Worm (Caenorhabditis elegans) whole organism, young adult: ENCODE results near the gene Y81B9A.4.
A peak's percentile ranks its signal among the peaks of the same experiment; 100 is the strongest.
"Not testable (repeated sequence)": the region's sequence is repeated elsewhere in the genome, so short reads cannot be mapped to it uniquely, and the experiment has no call there.

ENCODE experiments used
- C17E4.6 ChIP-seq: fragments of 200-800 bp; sonication (Bioruptor generic); IDR thresholded peaks from 2 replicates; pipeline ENCODE4 v1.3.6; 2022; ENCODE audit warnings: missing genetic modification reagents, missing genetic modification characterization, missing compliant biosample characterization
- F23B12.7 ChIP-seq: sonication (generic microtip); optimal IDR thresholded peaks from 2 replicates; lab custom pipeline; 2017; ENCODE audit warnings: missing genetic modification characterization, mild to moderate bottlenecking, missing compliant biosample characterization, antibody characterized with exemption, moderate library complexity; ENCODE audit not compliant: insufficient read depth
- F49E8.2 ChIP-seq: sonication (generic microtip); optimal IDR thresholded peaks from 3 replicates; lab custom pipeline; 2017; ENCODE audit warnings: missing genetic modification characterization, mild to moderate bottlenecking, missing compliant biosample characterization, antibody characterized with exemption, moderate library complexity; ENCODE audit not compliant: insufficient read depth
- F55B11.4 ChIP-seq: sonication (generic microtip); optimal IDR thresholded peaks from 2 replicates; lab custom pipeline; 2016; ENCODE audit warnings: missing compliant biosample characterization, missing genetic modification characterization, borderline replicate concordance; ENCODE audit not compliant: insufficient read depth
- T26A5.8 ChIP-seq: sonication (generic microtip); optimal IDR thresholded peaks from 2 replicates; lab custom pipeline; 2016; ENCODE audit warnings: missing genetic modification characterization, missing compliant biosample characterization
- Y53F4B.3 ChIP-seq: fragments of 200-800 bp; sonication (Bioruptor generic); IDR thresholded peaks from 2 replicates; pipeline ENCODE4 v1.3.6; 2022; ENCODE audit warnings: missing genetic modification reagents, missing genetic modification characterization, missing compliant biosample characterization
- Y56A3A.18 ChIP-seq: fragments of 200-800 bp; sonication (Bioruptor generic); IDR thresholded peaks from 2 replicates; pipeline ENCODE4 v1.3.6; 2022; ENCODE audit warnings: missing genetic modification reagents, missing genetic modification characterization, missing compliant biosample characterization
- attf-3 ChIP-seq: fragments of 200-800 bp; sonication (Bioruptor generic); conservative IDR thresholded peaks from 2 replicates; pipeline ENCODE4 v1.3.6; 2022; ENCODE audit warnings: missing genetic modification reagents, missing genetic modification characterization, missing compliant biosample characterization
- bed-2 ChIP-seq: fragments of 200-800 bp; sonication (Bioruptor generic); IDR thresholded peaks from 2 replicates; pipeline ENCODE4 v1.3.6; 2022; ENCODE audit warnings: missing genetic modification reagents, missing genetic modification characterization, missing compliant biosample characterization
- cebp-2 ChIP-seq: fragments of 200-800 bp; sonication (Bioruptor generic); IDR thresholded peaks from 2 replicates; pipeline ENCODE4 v1.3.6; 2022; ENCODE audit warnings: missing genetic modification characterization, missing compliant biosample characterization
- ceh-100 ChIP-seq: fragments of 200-800 bp; sonication (Bioruptor generic); IDR thresholded peaks from 2 replicates; pipeline ENCODE4 v1.3.6; 2022; ENCODE audit warnings: missing genetic modification reagents, missing genetic modification characterization, missing compliant biosample characterization
- ceh-40 ChIP-seq: fragments of 200-800 bp; sonication (Bioruptor generic); IDR thresholded peaks from 2 replicates; pipeline ENCODE4 v1.3.6; 2022; ENCODE audit warnings: missing genetic modification characterization, missing compliant biosample characterization
- die-1 ChIP-seq: sonication (generic microtip); optimal IDR thresholded peaks from 2 replicates; lab custom pipeline; 2016; ENCODE audit warnings: missing genotype, mild to moderate bottlenecking, missing genetic modification characterization, missing compliant biosample characterization
- egl-18 ChIP-seq: fragments of 200-800 bp; sonication (Bioruptor generic); IDR thresholded peaks from 2 replicates; pipeline ENCODE4 v1.3.6; 2022; ENCODE audit warnings: missing genetic modification reagents, missing genetic modification characterization, missing compliant biosample characterization
- fkh-3 ChIP-seq: sonication (generic microtip); optimal IDR thresholded peaks from 2 replicates; lab custom pipeline; 2016; ENCODE audit warnings: mild to moderate bottlenecking, missing genetic modification characterization, missing compliant biosample characterization
- gei-17 ChIP-seq: fragments of 200-800 bp; sonication (Bioruptor generic); optimal IDR thresholded peaks from 2 replicates; lab custom pipeline; 2018; ENCODE audit warnings: mild to moderate bottlenecking, missing genetic modification characterization, missing compliant biosample characterization
- him-1 ChIP-seq: sonication (generic microtip); optimal IDR thresholded peaks from 2 replicates; lab custom pipeline; 2016; ENCODE audit warnings: missing genotype, missing genetic modification reagents, missing genetic modification characterization, missing compliant biosample characterization
- hmg-1.2 ChIP-seq: fragments of 200-800 bp; sonication (Bioruptor generic); IDR thresholded peaks from 2 replicates; pipeline ENCODE4 v1.3.6; 2022; ENCODE audit warnings: missing genetic modification reagents, missing genetic modification characterization, missing compliant biosample characterization
- hsf-1 ChIP-seq: fragments of 200-800 bp; sonication (Bioruptor generic); IDR thresholded peaks from 2 replicates; pipeline ENCODE4 v1.3.6; 2022; ENCODE audit warnings: missing genetic modification reagents, missing genetic modification characterization, missing compliant biosample characterization
- lsl-1 ChIP-seq: fragments of 200-800 bp; sonication (Bioruptor generic); optimal IDR thresholded peaks from 2 replicates; lab custom pipeline; 2018; ENCODE audit warnings: mild to moderate bottlenecking, missing genetic modification characterization, moderate library complexity, missing compliant biosample characterization
- madf-6 ChIP-seq: fragments of 200-800 bp; sonication (Bioruptor generic); IDR thresholded peaks from 2 replicates; pipeline ENCODE4 v1.3.6; 2022; ENCODE audit warnings: missing genetic modification reagents, missing genetic modification characterization, missing compliant biosample characterization
- nfya-1 ChIP-seq: sonication (generic microtip); optimal IDR thresholded peaks from 2 replicates; lab custom pipeline; 2017; ENCODE audit warnings: antibody characterized with exemption, missing compliant biosample characterization, missing genetic modification characterization, borderline replicate concordance; ENCODE audit not compliant: insufficient read depth
- nhr-80 ChIP-seq: sonication (generic microtip); optimal IDR thresholded peaks from 2 replicates; lab custom pipeline; 2016; ENCODE audit warnings: missing genetic modification characterization, missing compliant biosample characterization
- rcor-1 ChIP-seq: fragments of 200-800 bp; sonication (Bioruptor generic); IDR thresholded peaks from 2 replicates; pipeline ENCODE4 v1.3.6; 2022; ENCODE audit warnings: missing genetic modification reagents, missing genetic modification characterization, missing compliant biosample characterization
- rec-8 ChIP-seq, 2 experiments: sonication (generic microtip); optimal IDR thresholded peaks; 2 replicates each; lab custom pipeline; 2016; ENCODE audit warnings: mild to moderate bottlenecking in 2 of 2, missing genetic modification characterization in 2 of 2, missing genetic modification reagents in 2 of 2, missing genotype in 2 of 2, missing biosample characterization in 1 of 2, missing compliant biosample characterization in 1 of 2, moderate library complexity in 1 of 2
- snpc-4 ChIP-seq, 5 experiments: fragments of 150-350 bp in 1 of 5; sonication (generic microtip) in 4 of 5; optimal IDR thresholded peaks; 2 replicates each; lab custom pipeline; 2014 to 2018; ENCODE audit warnings: missing genetic modification characterization in 5 of 5, missing biosample characterization in 3 of 5, antibody characterized with exemption in 2 of 5, mild to moderate bottlenecking in 2 of 5, missing compliant biosample characterization in 2 of 5, missing genotype in 2 of 5, moderate library complexity in 2 of 5, missing genetic modification reagents in 1 of 5
- sptf-2 ChIP-seq: fragments of 200-800 bp; sonication (Bioruptor generic); optimal IDR thresholded peaks from 2 replicates; lab custom pipeline; 2018; ENCODE audit warnings: mild to moderate bottlenecking, missing genetic modification characterization, missing compliant biosample characterization

The Y81B9A.4 gene

DNA sequence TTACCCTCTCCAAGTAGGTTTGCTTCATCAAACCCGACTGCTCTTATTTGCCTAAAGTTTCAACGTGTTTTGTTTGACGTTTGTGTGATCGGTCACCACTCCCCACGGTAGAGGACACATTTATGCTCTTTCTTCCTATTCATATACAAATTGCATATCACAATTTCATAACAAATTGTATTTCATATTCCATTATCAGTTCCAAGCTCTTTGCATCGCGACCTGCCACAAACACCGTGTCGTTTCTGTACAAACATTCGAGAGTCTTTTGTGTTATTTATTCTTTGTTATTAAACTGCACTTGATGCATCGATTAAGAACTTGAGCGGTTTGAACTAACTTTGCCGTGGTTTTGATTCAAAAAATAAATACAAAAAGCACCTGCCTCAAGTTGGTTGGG, 29.4 kb upstream of the Y81B9A.4 start:
- TF ChIP-seq hsf-1 (GFP tag; lab: Robert Waterston, UW) (no peak), nhr-80 (tag; lab: Kevin White, UChicago) (peak; percentile 73)

DNA sequence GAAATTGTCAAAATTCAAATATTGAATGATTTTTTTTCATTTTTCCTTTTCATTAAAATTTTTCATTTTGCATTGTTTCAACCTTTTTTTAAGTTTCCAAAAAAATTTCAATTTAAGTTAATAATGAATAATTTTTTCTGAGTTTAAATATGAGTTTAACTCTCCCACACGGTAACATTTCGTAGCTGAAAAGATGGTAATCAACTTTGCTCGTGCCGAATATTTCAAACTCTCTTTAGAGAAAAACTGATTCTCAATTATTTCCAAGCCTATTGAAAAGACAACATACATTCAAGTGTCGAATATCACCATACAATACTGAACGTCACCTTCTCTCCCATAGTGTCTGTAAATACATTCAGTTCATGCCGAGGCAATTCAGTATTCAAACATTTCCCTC, 28.2 kb upstream of the Y81B9A.4 start:
- TF ChIP-seq ceh-40 (GFP tag; lab: Robert Waterston, UW) = no peak
- no peak for TF ChIP-seq F49E8.2 (tag; lab: Kevin White, UChicago)
- TF ChIP-seq fkh-3 (tag; lab: Kevin White, UChicago) = no peak
- TF ChIP-seq die-1 (tag; lab: Kevin White, UChicago) = no peak
- TF ChIP-seq F23B12.7 (tag; lab: Kevin White, UChicago) = no peak
- TF ChIP-seq cebp-2 (GFP tag; lab: Robert Waterston, UW) = no peak
- TF ChIP-seq sptf-2 = no peak
- TF ChIP-seq hmg-1.2 (GFP tag; lab: Robert Waterston, UW) = no peak
- TF ChIP-seq bed-2 (GFP tag; lab: Robert Waterston, UW) = no peak
- no peak for TF ChIP-seq snpc-4 (GFP tag; optimal IDR thresholded peaks at IDR 0.05; lab: Kevin White, UChicago)
- TF ChIP-seq snpc-4 (tag; optimal IDR thresholded peaks at IDR 0.05; lab: Kevin White, UChicago) = no peak
- no peak for TF ChIP-seq him-1 (tag; lab: Kevin White, UChicago)
- no peak for TF ChIP-seq F55B11.4
- no peak for TF ChIP-seq attf-3

DNA sequence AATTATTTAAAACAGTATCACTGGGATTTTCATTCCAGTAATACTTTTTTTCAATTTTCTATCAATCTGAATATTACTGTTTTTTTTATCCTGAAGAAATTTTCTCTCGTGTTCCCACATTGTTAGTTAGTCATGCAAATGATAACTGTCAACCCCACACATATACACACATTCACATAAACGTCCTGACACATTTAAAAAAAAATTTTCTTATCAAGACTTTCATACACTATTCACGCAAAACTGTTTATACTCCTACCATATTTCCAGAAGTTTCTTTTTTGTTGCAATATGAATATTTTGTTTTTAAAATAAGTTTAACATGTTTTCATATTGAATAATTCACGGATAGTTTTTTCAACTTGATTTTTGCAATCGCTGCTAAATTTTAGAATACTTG, 27.8 kb upstream of the Y81B9A.4 start:
- peak; percentile 30 for TF ChIP-seq nhr-80 (tag; lab: Kevin White, UChicago)
- no peak for TF ChIP-seq Y56A3A.18 (GFP tag; lab: Robert Waterston, UW)

DNA sequence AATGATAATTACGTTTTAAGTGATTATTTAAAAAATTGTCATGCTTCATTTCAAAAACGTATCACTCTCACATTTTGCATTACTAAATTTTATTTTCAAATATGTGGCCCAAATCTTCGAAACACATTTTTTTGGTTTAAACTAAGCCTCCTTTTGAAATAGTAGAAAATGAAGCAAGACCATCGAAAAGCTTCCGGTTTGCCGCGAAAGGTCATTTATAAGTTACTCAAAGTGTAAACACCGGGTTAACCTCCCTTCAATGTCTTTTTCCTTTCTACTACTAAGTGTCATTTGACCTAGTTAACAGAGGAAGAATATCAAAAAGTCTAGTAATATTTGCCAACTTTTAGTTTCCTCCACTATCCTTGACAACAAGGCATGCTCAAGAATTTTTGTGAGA, 26.0 kb upstream of the Y81B9A.4 start:
- no peak for TF ChIP-seq gei-17
- TF ChIP-seq Y53F4B.3 (GFP tag; lab: Robert Waterston, UW) = no peak
- no peak for TF ChIP-seq attf-3
- TF ChIP-seq madf-6 = no peak
- TF ChIP-seq nfya-1 (tag; lab: Kevin White, UChicago) = no peak
- TF ChIP-seq T26A5.8 (tag; lab: Kevin White, UChicago) = no peak

DNA sequence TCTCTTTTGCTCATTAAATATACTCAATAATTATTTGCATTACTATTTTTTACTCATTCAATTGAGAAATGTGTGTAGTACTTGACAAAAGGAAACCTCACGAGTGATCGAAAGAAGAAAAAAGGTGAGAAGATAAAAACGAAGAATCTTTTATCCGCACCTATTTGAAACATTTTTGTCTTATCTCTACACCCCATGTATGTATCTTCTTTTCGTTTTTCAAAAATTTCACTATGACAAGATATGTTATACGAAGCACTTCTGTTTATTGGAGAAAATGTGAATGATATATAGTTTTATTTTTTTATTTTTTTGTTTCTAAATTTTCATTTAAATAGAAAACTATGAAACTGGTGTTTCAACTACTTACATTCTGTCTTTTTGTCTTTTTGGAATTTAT, 24.3 kb upstream of the Y81B9A.4 start:
- TF ChIP-seq C17E4.6 (GFP tag; lab: Robert Waterston, UW) (no peak), rec-8 (tag; optimal IDR thresholded peaks at IDR 0.05; lab: Kevin White, UChicago) (no peak), egl-18 (no peak)

DNA sequence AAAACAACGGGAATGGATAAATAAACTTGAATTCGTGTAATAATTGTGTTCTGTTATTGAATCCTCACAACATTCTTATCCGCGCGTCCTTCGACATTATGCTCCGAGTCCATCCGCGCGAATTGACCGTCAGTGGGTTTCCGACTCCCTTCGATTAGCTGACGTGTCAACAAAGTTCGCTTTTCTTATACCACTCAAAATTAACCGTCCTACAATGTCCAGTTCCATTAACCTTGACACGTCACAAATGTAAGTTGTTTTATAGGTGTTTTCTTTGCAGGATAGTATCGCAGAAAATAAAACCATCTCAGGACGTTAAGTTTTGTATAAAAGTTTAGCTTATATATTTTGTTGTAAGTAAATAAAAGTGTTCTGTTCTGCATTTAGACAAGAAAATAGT, 22.7 kb upstream of the Y81B9A.4 start, which contains the start of gene crb-3:
crb-3 (plus strand) TSS at position 301 of the 400 bp plus-strand sequence.
- not testable (repeated sequence) for TF ChIP-seq ceh-100 (GFP tag; lab: Robert Waterston, UW); lsl-1 (GFP tag; lab: Kevin White, UChicago); rcor-1
- TF ChIP-seq, all 124 proteins: peak for 0; not testable (repeated sequence) for 124
